Worm (Caenorhabditis elegans) whole organism, late embryonic: ENCODE data around the gene F35G2.1.

Experiments used
- F13H6.1 ChIP-seq: sonication (generic microtip); optimal IDR thresholded peaks from 2 replicates; lab custom pipeline; 2016; ENCODE audit warnings: missing genetic modification characterization, missing compliant biosample characterization
- K02D7.2 ChIP-seq: sonication (generic microtip); optimal IDR thresholded peaks from 2 replicates; lab custom pipeline; 2017; ENCODE audit warnings: mild to moderate bottlenecking, missing genetic modification characterization, missing compliant biosample characterization
- T23F11.4 ChIP-seq: fragments of 200-800 bp; sonication (Bioruptor generic); optimal IDR thresholded peaks from 2 replicates; lab custom pipeline; 2018; ENCODE audit warnings: mild to moderate bottlenecking, missing genetic modification characterization, missing compliant biosample characterization
- Y22D7AL.16 ChIP-seq: sonication (generic microtip); optimal IDR thresholded peaks from 2 replicates; lab custom pipeline; 2016; ENCODE audit warnings: missing genetic modification characterization, missing compliant biosample characterization
- ahr-1 ChIP-seq: sonication (generic microtip); optimal IDR thresholded peaks from 2 replicates; lab custom pipeline; 2016; ENCODE audit warnings: missing genetic modification characterization, missing compliant biosample characterization
- ceh-14 ChIP-seq: sonication (generic microtip); optimal IDR thresholded peaks from 2 replicates; lab custom pipeline; 2016; ENCODE audit warnings: missing genotype, missing genetic modification characterization, missing compliant biosample characterization
- ceh-18 ChIP-seq: sonication (generic microtip); optimal IDR thresholded peaks from 2 replicates; lab custom pipeline; 2016; ENCODE audit warnings: missing genetic modification characterization, missing compliant biosample characterization
- ceh-2 ChIP-seq: sonication (generic microtip); optimal IDR thresholded peaks from 2 replicates; lab custom pipeline; 2016; ENCODE audit warnings: missing genotype, missing genetic modification characterization, missing compliant biosample characterization
- ceh-22 ChIP-seq: sonication (generic microtip); optimal IDR thresholded peaks from 2 replicates; lab custom pipeline; 2017; ENCODE audit warnings: missing biosample characterization, missing genetic modification characterization
- ceh-24 ChIP-seq: sonication (generic microtip); optimal IDR thresholded peaks from 2 replicates; lab custom pipeline; 2016; ENCODE audit warnings: mild to moderate bottlenecking, missing genetic modification characterization, missing compliant biosample characterization
- ceh-34 ChIP-seq: sonication (generic microtip); optimal IDR thresholded peaks from 2 replicates; lab custom pipeline; 2016; ENCODE audit warnings: mild to moderate bottlenecking, missing genetic modification characterization, missing compliant biosample characterization
- ceh-45 ChIP-seq: fragments of 200-800 bp; sonication (Bioruptor generic); IDR thresholded peaks from 2 replicates; pipeline ENCODE4 v1.3.6; 2022; ENCODE audit warnings: missing genetic modification reagents, missing genetic modification characterization, missing compliant biosample characterization
- ceh-48 ChIP-seq: sonication (generic microtip); optimal IDR thresholded peaks from 2 replicates; lab custom pipeline; 2016; ENCODE audit warnings: missing genetic modification characterization, inconsistent platforms, missing compliant biosample characterization
- ceh-6 ChIP-seq: fragments of 200-800 bp; sonication (Bioruptor generic); optimal IDR thresholded peaks from 2 replicates; lab custom pipeline; 2018; ENCODE audit warnings: mild to moderate bottlenecking, missing genetic modification characterization, missing compliant biosample characterization
- ceh-9 ChIP-seq: sonication (generic microtip); optimal IDR thresholded peaks from 2 replicates; lab custom pipeline; 2016; ENCODE audit warnings: mild to moderate bottlenecking, missing genetic modification characterization, inconsistent platforms, missing compliant biosample characterization
- che-1 ChIP-seq: sonication (generic microtip); optimal IDR thresholded peaks from 2 replicates; lab custom pipeline; 2016; ENCODE audit warnings: mild to moderate bottlenecking, missing genetic modification characterization, missing compliant biosample characterization
- dmd-4 ChIP-seq: sonication (generic microtip); optimal IDR thresholded peaks from 2 replicates; lab custom pipeline; 2016; ENCODE audit warnings: borderline replicate concordance, missing genetic modification characterization, missing compliant biosample characterization
- dve-1 ChIP-seq: sonication (generic microtip); optimal IDR thresholded peaks from 2 replicates; lab custom pipeline; 2017; ENCODE audit warnings: antibody characterized with exemption, mild to moderate bottlenecking, missing genetic modification characterization, missing compliant biosample characterization
- elt-2 ChIP-seq: sonication (generic microtip); optimal IDR thresholded peaks from 2 replicates; lab custom pipeline; 2016; ENCODE audit warnings: missing genetic modification reagents, missing genetic modification characterization, missing compliant biosample characterization
- eyg-1 ChIP-seq: sonication (generic microtip); optimal IDR thresholded peaks from 2 replicates; lab custom pipeline; 2016; ENCODE audit warnings: missing genotype, missing genetic modification characterization, missing compliant biosample characterization
- hlh-6 ChIP-seq: sonication (generic microtip); optimal IDR thresholded peaks from 2 replicates; lab custom pipeline; 2016; ENCODE audit warnings: missing genotype, missing genetic modification characterization, missing compliant biosample characterization
- hlh-8 ChIP-seq: sonication (generic microtip); optimal IDR thresholded peaks from 2 replicates; lab custom pipeline; 2016; ENCODE audit warnings: missing genotype, missing genetic modification characterization, missing compliant biosample characterization
- lin-11 ChIP-seq: fragments of 200-800 bp; sonication (Bioruptor generic); optimal IDR thresholded peaks from 2 replicates; lab custom pipeline; 2018; ENCODE audit warnings: mild to moderate bottlenecking, missing genetic modification characterization, missing compliant biosample characterization
- madf-2 ChIP-seq: sonication (generic microtip); optimal IDR thresholded peaks from 2 replicates; lab custom pipeline; 2017; ENCODE audit warnings: missing genetic modification characterization, missing compliant biosample characterization
- mec-3 ChIP-seq: sonication (generic microtip); optimal IDR thresholded peaks from 2 replicates; lab custom pipeline; 2016; ENCODE audit warnings: borderline replicate concordance, missing genetic modification characterization, missing compliant biosample characterization
- nfya-1 ChIP-seq: sonication (generic microtip); optimal IDR thresholded peaks from 2 replicates; lab custom pipeline; 2017; ENCODE audit warnings: missing genetic modification characterization, mild to moderate bottlenecking, missing compliant biosample characterization, antibody characterized with exemption, moderate library complexity
- nhr-11 ChIP-seq: fragments of 150-350 bp; optimal IDR thresholded peaks from 2 replicates; lab custom pipeline; 2014; ENCODE audit warnings: missing biosample characterization, missing genetic modification characterization
- nhr-232 ChIP-seq: sonication (generic microtip); optimal IDR thresholded peaks from 2 replicates; lab custom pipeline; 2016; ENCODE audit warnings: missing genetic modification characterization, missing compliant biosample characterization
- odd-2 ChIP-seq: sonication (generic microtip); optimal IDR thresholded peaks from 2 replicates; lab custom pipeline; 2017; ENCODE audit warnings: antibody characterized with exemption, mild to moderate bottlenecking, missing genetic modification characterization, missing compliant biosample characterization
- pat-9 ChIP-seq: fragments of 200-800 bp; sonication (Bioruptor generic); optimal IDR thresholded peaks from 2 replicates; lab custom pipeline; 2018; ENCODE audit warnings: mild to moderate bottlenecking, missing genetic modification characterization, moderate library complexity, missing compliant biosample characterization
- pqm-1 ChIP-seq: sonication (generic microtip); optimal IDR thresholded peaks from 2 replicates; lab custom pipeline; 2016; ENCODE audit warnings: missing genetic modification characterization, missing compliant biosample characterization
- ref-2 ChIP-seq: sonication (generic microtip); optimal IDR thresholded peaks from 2 replicates; lab custom pipeline; 2016; ENCODE audit warnings: missing genetic modification characterization, missing compliant biosample characterization
- rnt-1 ChIP-seq: sonication (generic microtip); optimal IDR thresholded peaks from 2 replicates; lab custom pipeline; 2016; ENCODE audit warnings: missing genetic modification characterization, missing compliant biosample characterization
- sdc-2 ChIP-seq: sonication (generic microtip); optimal IDR thresholded peaks from 2 replicates; lab custom pipeline; 2016; ENCODE audit warnings: missing genotype, missing genetic modification characterization, missing compliant biosample characterization
- tbx-7 ChIP-seq: sonication (generic microtip); optimal IDR thresholded peaks from 2 replicates; lab custom pipeline; 2016; ENCODE audit warnings: missing genotype, missing genetic modification characterization, missing compliant biosample characterization
- unc-42 ChIP-seq: sonication (generic microtip); optimal IDR thresholded peaks from 2 replicates; lab custom pipeline; 2016; ENCODE audit warnings: missing genotype, missing genetic modification characterization, missing compliant biosample characterization
- unc-55 ChIP-seq: sonication (generic microtip); optimal IDR thresholded peaks from 2 replicates; lab custom pipeline; 2017; ENCODE audit warnings: missing biosample characterization, missing genetic modification reagents, missing genetic modification characterization
- zip-5 ChIP-seq: sonication (generic microtip); optimal IDR thresholded peaks from 2 replicates; lab custom pipeline; 2016; ENCODE audit warnings: missing genetic modification characterization, missing compliant biosample characterization
- ztf-16 ChIP-seq: sonication (generic microtip); optimal IDR thresholded peaks from 2 replicates; lab custom pipeline; 2017; ENCODE audit warnings: missing genetic modification characterization, missing compliant biosample characterization

The F35G2.1 gene

DNA sequence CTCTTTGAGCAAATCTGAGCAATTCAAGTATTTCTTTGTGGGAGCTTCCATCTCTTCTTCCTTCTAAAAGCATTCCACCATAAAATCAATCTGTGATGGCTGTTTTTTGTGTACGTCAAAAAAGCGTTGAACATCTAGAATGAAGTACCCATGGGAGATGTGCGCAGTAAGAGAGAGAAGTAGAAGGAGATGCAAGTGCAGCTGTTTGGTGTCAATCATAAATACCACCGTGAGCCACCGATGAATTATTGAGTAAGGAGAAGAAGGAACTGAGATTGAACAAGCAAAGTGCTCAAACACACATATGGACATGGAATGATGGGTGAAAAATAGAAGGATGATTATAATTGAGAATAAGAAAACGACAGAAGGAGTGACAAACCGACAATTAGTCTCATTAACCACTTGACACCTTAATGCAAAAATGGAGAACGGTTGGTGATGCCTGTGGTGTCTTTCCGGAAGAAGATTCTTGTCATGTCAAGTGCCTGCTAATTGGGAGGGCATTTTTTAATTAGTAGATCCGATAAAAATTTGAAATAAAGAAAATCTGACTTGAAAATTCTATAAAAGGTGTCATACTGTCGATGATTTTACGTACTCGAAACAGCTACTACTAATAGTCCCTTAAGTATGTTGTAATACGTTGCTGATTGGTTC is 10.8 kb upstream of the F35G2.1 start:
- TF ChIP-seq ceh-34 (tag; lab: Kevin White, UChicago) (no peak), F13H6.1 (tag; lab: Kevin White, UChicago) (no peak), ceh-45 (no peak), rnt-1 (no peak), unc-42 (peak; percentile 7), ahr-1 (tag; lab: Kevin White, UChicago) (no peak), ceh-2 (tag; lab: Kevin White, UChicago) (no peak), ceh-6 (GFP tag; lab: Kevin White, UChicago) (no peak), T23F11.4 (GFP tag; lab: Kevin White, UChicago) (no peak), nhr-232 (tag; lab: Kevin White, UChicago) (no peak), ceh-14 (no peak), che-1 (tag; lab: Kevin White, UChicago) (no peak), ceh-48 (tag; lab: Kevin White, UChicago) (no peak), madf-2 (tag; lab: Kevin White, UChicago) (no peak), unc-55 (GFP tag; lab: Kevin White, UChicago) (peak; percentile 85)

DNA sequence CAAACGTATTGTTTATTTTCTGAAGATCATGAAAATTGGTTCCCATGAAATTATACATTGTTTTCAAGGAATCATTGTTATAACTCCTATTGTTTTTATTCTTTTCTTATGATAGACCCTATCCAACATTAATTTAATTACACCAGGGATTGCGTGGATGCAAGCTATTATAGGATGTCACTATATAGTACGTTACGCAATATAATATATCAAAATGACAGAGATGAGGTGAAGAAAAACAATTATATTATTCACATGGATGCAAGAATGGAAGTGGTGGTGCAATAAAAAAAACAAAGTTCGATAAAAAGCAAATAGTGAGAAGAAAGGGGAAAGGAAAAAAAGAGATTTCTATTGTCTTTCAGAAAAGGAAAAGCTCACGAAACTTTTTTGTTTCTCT is 9.7 kb upstream of the F35G2.1 start:
- no peak for TF ChIP-seq ceh-18 (tag; lab: Kevin White, UChicago)
- TF ChIP-seq zip-5 (tag; lab: Kevin White, UChicago) = no peak
- TF ChIP-seq ref-2 (tag; lab: Kevin White, UChicago) = no peak
- no peak for TF ChIP-seq tbx-7 (tag; lab: Kevin White, UChicago)
- TF ChIP-seq nhr-232 (tag; lab: Kevin White, UChicago) = no peak

DNA sequence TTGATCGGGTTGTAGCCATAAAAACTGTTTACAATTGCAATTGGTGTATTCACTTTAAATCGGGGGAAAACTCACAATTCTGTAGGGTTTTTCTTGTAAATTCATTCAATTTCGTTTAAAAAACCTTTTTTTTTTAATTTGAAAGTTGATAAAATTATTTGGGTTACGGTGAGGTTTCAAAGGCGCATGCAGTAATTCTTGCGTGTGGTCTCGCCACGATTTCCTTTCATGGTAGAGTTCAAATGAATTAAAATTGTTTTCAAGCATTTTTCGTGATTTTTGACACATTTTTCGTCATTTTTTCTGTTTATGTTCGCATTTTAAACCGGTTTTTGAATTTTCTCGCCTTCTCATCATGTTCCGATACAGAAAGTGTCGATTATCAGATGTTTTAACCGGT is 8.4 kb upstream of the F35G2.1 start:
- TF ChIP-seq tbx-7 (tag; lab: Kevin White, UChicago) (no peak), odd-2 (tag; lab: Kevin White, UChicago) (no peak), nhr-11 (tag; lab: Kevin White, UChicago) (no peak), ceh-9 (no peak), ceh-34 (tag; lab: Kevin White, UChicago) (no peak), Y22D7AL.16 (tag; lab: Kevin White, UChicago) (no peak), ceh-24 (tag; lab: Kevin White, UChicago) (no peak), ceh-22 (tag; lab: Kevin White, UChicago) (no peak), K02D7.2 (tag; lab: Kevin White, UChicago) (no peak), dmd-4 (tag; lab: Kevin White, UChicago) (no peak), ztf-16 (tag; lab: Kevin White, UChicago) (no peak)

DNA sequence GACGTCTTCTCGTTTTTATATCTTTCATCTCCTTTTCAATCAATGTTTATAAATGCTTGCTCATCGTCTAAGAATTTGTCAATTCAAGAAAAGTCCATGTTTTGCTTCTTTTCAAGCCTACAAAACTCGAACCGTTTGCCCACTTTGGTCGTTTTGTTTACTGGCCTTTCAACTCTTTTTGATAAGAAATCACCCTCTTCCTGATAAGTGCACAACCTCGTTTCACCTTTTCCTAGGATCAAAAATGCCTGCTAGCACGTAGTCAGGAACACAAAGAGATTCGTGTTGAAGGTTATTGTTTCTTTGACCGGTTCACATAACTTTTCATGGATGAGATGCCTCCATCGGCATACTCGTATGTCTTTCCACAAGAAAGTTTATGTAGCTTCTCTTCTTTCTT is 6.4 kb upstream of the F35G2.1 start:
- no peak for TF ChIP-seq eyg-1 (tag; lab: Kevin White, UChicago)
- TF ChIP-seq elt-2 (tag; lab: Kevin White, UChicago) = peak; percentile 36

DNA sequence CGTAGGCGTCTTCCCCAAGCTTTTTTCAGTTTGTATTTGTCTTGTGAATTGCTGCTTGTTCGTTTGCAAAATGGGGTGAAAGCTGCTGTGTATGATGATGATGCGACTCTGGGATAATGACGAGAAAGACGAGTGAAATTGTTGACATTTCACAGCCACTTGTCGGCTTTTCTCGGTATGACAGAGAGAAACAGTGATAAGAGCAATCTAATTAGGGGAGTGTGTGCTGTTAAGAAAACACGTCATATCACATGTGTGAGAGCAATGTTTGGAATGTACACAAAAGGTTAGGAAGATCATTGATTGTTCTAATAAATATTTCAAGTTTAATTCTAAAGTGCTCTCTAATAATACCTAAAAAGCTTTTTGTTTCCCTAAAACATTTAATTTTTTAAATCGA is 5.4 kb upstream of the F35G2.1 start:
- no peak for TF ChIP-seq pat-9 (tag; lab: Kevin White, UChicago)
- peak; percentile 76 for TF ChIP-seq elt-2 (tag; lab: Kevin White, UChicago)

DNA sequence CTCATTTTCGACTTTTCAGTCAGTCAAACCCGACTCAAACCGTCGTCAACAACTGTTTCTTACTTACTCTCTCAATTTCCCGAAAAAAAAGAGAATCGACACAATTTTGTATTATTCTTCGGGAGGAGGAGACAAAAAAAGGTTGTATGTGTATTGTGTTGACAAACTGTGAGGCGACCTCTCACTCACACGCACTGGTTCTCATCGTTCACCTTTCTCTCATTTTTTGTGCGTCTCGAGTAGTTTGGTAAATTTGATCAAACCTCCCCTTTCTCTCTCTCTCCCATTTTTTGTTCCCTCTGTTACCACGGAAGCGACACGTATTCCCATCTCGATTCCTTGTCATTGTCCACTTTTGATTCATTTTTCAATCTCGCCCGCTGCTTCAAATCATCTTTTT is 4.2 kb upstream of the F35G2.1 start:
- no peak for TF ChIP-seq sdc-2
- TF ChIP-seq ceh-2 (tag; lab: Kevin White, UChicago) = no peak
- no peak for TF ChIP-seq unc-42
- TF ChIP-seq hlh-8 = no peak
- TF ChIP-seq lin-11 = no peak
- TF ChIP-seq nhr-232 (tag; lab: Kevin White, UChicago) = no peak
- no peak for TF ChIP-seq tbx-7 (tag; lab: Kevin White, UChicago)
- TF ChIP-seq hlh-6 (tag; lab: Kevin White, UChicago) = no peak
- TF ChIP-seq odd-2 (tag; lab: Kevin White, UChicago) = no peak
- TF ChIP-seq mec-3 (tag; lab: Kevin White, UChicago) = no peak
- TF ChIP-seq pqm-1 (tag; lab: Kevin White, UChicago) = no peak
- TF ChIP-seq dve-1 (tag; lab: Kevin White, UChicago) = no peak
- TF ChIP-seq ref-2 (tag; lab: Kevin White, UChicago) = no peak
- no peak for TF ChIP-seq eyg-1 (tag; lab: Kevin White, UChicago)
- no peak for TF ChIP-seq ceh-22 (tag; lab: Kevin White, UChicago)
- TF ChIP-seq nfya-1 (tag; lab: Kevin White, UChicago) = no peak
- TF ChIP-seq ztf-16 (tag; lab: Kevin White, UChicago) = no peak
